Fruit fly (Drosophila melanogaster): ENCODE measurements around the gene peg.

DNA sequence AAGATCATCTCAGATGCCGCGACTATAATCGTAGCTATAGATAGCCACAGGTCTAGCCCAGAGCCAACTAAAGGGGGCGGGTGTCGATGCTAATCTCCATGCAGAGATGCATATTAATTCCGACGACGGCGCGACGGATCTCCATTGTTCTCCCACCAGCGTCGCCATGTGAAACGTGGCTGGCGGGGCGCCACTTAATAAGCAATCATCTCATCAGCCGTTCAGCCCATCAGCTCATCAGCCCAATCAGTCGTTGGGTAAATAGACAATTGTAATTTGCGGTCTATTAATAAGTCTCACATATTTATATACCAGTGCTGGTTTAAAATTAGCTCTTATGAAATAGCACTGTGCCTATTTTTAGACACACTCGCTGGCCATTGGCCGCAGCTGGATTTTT lies 1.5 kb upstream of the peg start:
- TF ChIP-seq CTCF (optimal IDR thresholded peaks at IDR 0.05) (no peak), CG8478 (optimal IDR thresholded peaks at IDR 0.05) (no peak)

All from S2 (cell line).